Worm (Caenorhabditis elegans) whole organism, L1 larva: Measurements from ENCODE around the gene dph-1.

ENCODE experiments used
- F16B12.6 ChIP-seq: fragments of 150-350 bp; optimal IDR thresholded peaks from 2 replicates; lab custom pipeline; 2014; ENCODE audit warnings: missing biosample characterization, missing genetic modification characterization
- ama-1 ChIP-seq: fragments of 150-350 bp; optimal IDR thresholded peaks from 2 replicates; lab custom pipeline; 2014
- ceh-82 ChIP-seq, 3 experiments: fragments of 150-350 bp in 1 of 3; sonication (generic microtip) in 2 of 3; optimal IDR thresholded peaks; 2 replicates each; lab custom pipeline; 2014 to 2017; ENCODE audit warnings: missing biosample characterization in 3 of 3, missing genetic modification characterization in 3 of 3
- ceh-88 ChIP-seq: fragments of 200-800 bp; sonication (Bioruptor generic); IDR thresholded peaks from 2 replicates; pipeline ENCODE4 v1.3.6; 2022; ENCODE audit warnings: missing genetic modification characterization, missing compliant biosample characterization
- dpl-1 ChIP-seq, 3 experiments: fragments of 150-350 bp in 2 of 3; sonication (generic microtip) in 1 of 3; optimal IDR thresholded peaks; 2 replicates each; lab custom pipeline; 2014 to 2017; ENCODE audit warnings: missing biosample characterization in 3 of 3, missing genetic modification characterization in 3 of 3, missing genetic modification reagents in 3 of 3
- dsc-1 ChIP-seq: sonication (generic microtip); optimal IDR thresholded peaks from 2 replicates; lab custom pipeline; 2016; ENCODE audit warnings: mild to moderate bottlenecking, missing genetic modification characterization, missing compliant biosample characterization
- efl-1 ChIP-seq, 4 experiments: fragments of 150-350 bp; optimal IDR thresholded peaks in 3 of 4; peaks in 1 of 4; 1 replicate in 1 of 4; 2 replicates in 3 of 4; lab custom pipeline; 2014; ENCODE audit warnings: missing biosample characterization in 2 of 4, missing genetic modification characterization in 2 of 4, missing genetic modification reagents in 2 of 4
- efl-3 ChIP-seq: fragments of 200-800 bp; sonication (Bioruptor generic); optimal IDR thresholded peaks from 2 replicates; lab custom pipeline; 2018; ENCODE audit warnings: mild to moderate bottlenecking, missing genetic modification characterization, missing compliant biosample characterization
- egl-27 ChIP-seq, 2 experiments: fragments of 150-350 bp in 1 of 2; sonication (generic microtip); optimal IDR thresholded peaks; 3 replicates each; lab custom pipeline; 2017 to 2018; ENCODE audit warnings: missing biosample characterization in 2 of 2, missing genetic modification characterization in 2 of 2, missing genetic modification reagents in 2 of 2
- fkh-4 ChIP-seq: sonication (generic microtip); optimal IDR thresholded peaks from 2 replicates; lab custom pipeline; 2016; ENCODE audit warnings: missing compliant biosample characterization, missing genetic modification characterization, borderline replicate concordance
- grh-1 ChIP-seq: fragments of 200-800 bp; sonication (Bioruptor generic); IDR thresholded peaks from 2 replicates; pipeline ENCODE4 v1.3.6; 2022; ENCODE audit warnings: missing genetic modification reagents, missing genetic modification characterization, missing compliant biosample characterization
- hlh-17 ChIP-seq: fragments of 200-800 bp; sonication (Bioruptor generic); optimal IDR thresholded peaks from 2 replicates; lab custom pipeline; 2018; ENCODE audit warnings: missing genetic modification characterization, mild to moderate bottlenecking, missing compliant biosample characterization, moderate library complexity, borderline replicate concordance
- isw-1 ChIP-seq: fragments of 200-800 bp; sonication (Bioruptor generic); IDR thresholded peaks from 2 replicates; pipeline ENCODE4 v1.3.6; 2022; ENCODE audit warnings: missing genetic modification characterization, missing compliant biosample characterization
- lin-14 ChIP-seq: fragments of 200-800 bp; sonication (Bioruptor generic); optimal IDR thresholded peaks from 2 replicates; lab custom pipeline; 2018; ENCODE audit warnings: mild to moderate bottlenecking, missing genetic modification characterization, moderate library complexity, missing compliant biosample characterization
- lir-3 ChIP-seq: sonication (generic microtip); optimal IDR thresholded peaks from 2 replicates; lab custom pipeline; 2016; ENCODE audit warnings: mild to moderate bottlenecking, missing genetic modification characterization, moderate library complexity, missing compliant biosample characterization; ENCODE audit not compliant: poor library complexity
- mab-9 ChIP-seq: fragments of 200-800 bp; sonication (Bioruptor generic); IDR thresholded peaks from 2 replicates; pipeline ENCODE4 v1.3.6; 2022; ENCODE audit warnings: missing genetic modification reagents, missing genetic modification characterization, missing compliant biosample characterization
- mep-1 ChIP-seq: fragments of 150-350 bp; optimal IDR thresholded peaks from 2 replicates; lab custom pipeline; 2014; ENCODE audit warnings: missing biosample characterization, missing genetic modification characterization
- nhr-19 ChIP-seq: fragments of 200-800 bp; sonication (Bioruptor generic); conservative IDR thresholded peaks from 2 replicates; pipeline ENCODE4 v1.3.6; 2022; ENCODE audit warnings: missing genetic modification characterization, missing compliant biosample characterization
- nhr-20 ChIP-seq: sonication (generic microtip); optimal IDR thresholded peaks from 2 replicates; lab custom pipeline; 2016; ENCODE audit warnings: mild to moderate bottlenecking, missing genetic modification characterization, missing compliant biosample characterization
- nhr-28 ChIP-seq: fragments of 150-350 bp; optimal IDR thresholded peaks from 2 replicates; lab custom pipeline; 2014; ENCODE audit warnings: missing biosample characterization, missing genetic modification characterization
- nhr-47 ChIP-seq: sonication (generic microtip); optimal IDR thresholded peaks from 2 replicates; lab custom pipeline; 2016; ENCODE audit warnings: mild to moderate bottlenecking, missing genetic modification characterization, moderate library complexity, missing compliant biosample characterization
- nhr-71 ChIP-seq: sonication (generic microtip); optimal IDR thresholded peaks from 2 replicates; lab custom pipeline; 2016; ENCODE audit warnings: mild to moderate bottlenecking, missing genetic modification characterization, moderate library complexity, missing compliant biosample characterization
- nhr-85 ChIP-seq: sonication (generic microtip); peaks from one replicate; lab custom pipeline; 2016; ENCODE audit warnings: missing genetic modification characterization, inconsistent platforms, missing compliant biosample characterization
- nhr-90 ChIP-seq: sonication (generic microtip); optimal IDR thresholded peaks from 2 replicates; lab custom pipeline; 2016; ENCODE audit warnings: mild to moderate bottlenecking, missing genetic modification characterization, missing compliant biosample characterization; ENCODE audit not compliant: poor library complexity
- rnt-1 ChIP-seq: sonication (generic microtip); optimal IDR thresholded peaks from 2 replicates; lab custom pipeline; 2016; ENCODE audit warnings: mild to moderate bottlenecking, missing genetic modification characterization, moderate library complexity, missing compliant biosample characterization
- snu-23 ChIP-seq: sonication (generic microtip); optimal IDR thresholded peaks from 2 replicates; lab custom pipeline; 2016; ENCODE audit warnings: missing genetic modification characterization, missing compliant biosample characterization
- sox-4 ChIP-seq: sonication (generic microtip); optimal IDR thresholded peaks from 2 replicates; lab custom pipeline; 2016; ENCODE audit warnings: missing genetic modification characterization, missing compliant biosample characterization
- swsn-7 ChIP-seq: sonication (generic microtip); optimal IDR thresholded peaks from 2 replicates; lab custom pipeline; 2016; ENCODE audit warnings: missing genetic modification characterization, missing compliant biosample characterization
- tbx-2 ChIP-seq: sonication (generic microtip); optimal IDR thresholded peaks from 2 replicates; lab custom pipeline; 2016; ENCODE audit warnings: missing genetic modification characterization, missing compliant biosample characterization
- unc-86 ChIP-seq: sonication (generic microtip); optimal IDR thresholded peaks from 2 replicates; lab custom pipeline; 2016; ENCODE audit warnings: missing genetic modification characterization, missing compliant biosample characterization
- unc-98 ChIP-seq: fragments of 200-800 bp; sonication (Bioruptor generic); IDR thresholded peaks from 2 replicates; pipeline ENCODE4 v1.3.6; 2022; ENCODE audit warnings: missing genetic modification characterization, missing compliant biosample characterization
- xbp-1 ChIP-seq: sonication (generic microtip); optimal IDR thresholded peaks from 2 replicates; lab custom pipeline; 2016; ENCODE audit warnings: missing genetic modification characterization, missing compliant biosample characterization
- zag-1 ChIP-seq: fragments of 150-350 bp; optimal IDR thresholded peaks from 2 replicates; lab custom pipeline; 2014; ENCODE audit warnings: missing biosample characterization, missing genetic modification characterization

dph-1 gene

ce11 chrIII:3682869-3683403, 23.8 kb upstream of the dph-1 start:
- TF ChIP-seq nhr-47 (tag; lab: Kevin White, UChicago) (no peak), unc-86 (tag; lab: Kevin White, UChicago) (no peak), zag-1 (no peak), ama-1 (lab: Kevin White, UChicago) (no peak)

- no peak for TF ChIP-seq nhr-28 (tag; lab: Kevin White, UChicago)
- no peak for TF ChIP-seq efl-1 (optimal IDR thresholded peaks at IDR 0.05; lab: Kevin White, UChicago)
- peak in 1 of 2 experiments; percentile 73 for TF ChIP-seq efl-1 (GFP tag; optimal IDR thresholded peaks at IDR 0.05 in 1 of 2; lab: Kevin White, UChicago)
- no peak for TF ChIP-seq egl-27 (tag; optimal IDR thresholded peaks at IDR 0.05; lab: Kevin White, UChicago)
- peak; percentile 33 for TF ChIP-seq lin-14 (GFP tag; lab: Kevin White, UChicago)
These were observed 14.2 kb upstream of the dph-1 start for ce11 chrIII:3692516-3692915.

ce11 chrIII:3694572-3694971, 12.1 kb upstream of the dph-1 start, which contains the start of gene npr-15:
npr-15 (minus strand) TSS chrIII:3694672.
- TF ChIP-seq lin-14 (GFP tag; lab: Kevin White, UChicago) (no peak), F16B12.6 (tag; lab: Kevin White, UChicago) (no peak), efl-3 (GFP tag; lab: Kevin White, UChicago) (no peak), mep-1 (tag; lab: Kevin White, UChicago) (no peak), fkh-4 (tag; lab: Kevin White, UChicago) (no peak), nhr-19 (GFP tag; lab: Robert Waterston, UW) (no peak), hlh-17 (GFP tag; lab: Kevin White, UChicago) (no peak)

- TF ChIP-seq tbx-2 (peak; percentile 26), nhr-19 (GFP tag; lab: Robert Waterston, UW) (peak; percentile 80), nhr-47 (tag; lab: Kevin White, UChicago) (peak; percentile 64), unc-86 (tag; lab: Kevin White, UChicago) (peak; percentile 31), efl-1 (optimal IDR thresholded peaks at IDR 0.05; lab: Kevin White, UChicago) (peak; percentile 42 to 55), efl-1 (GFP tag; optimal IDR thresholded peaks at IDR 0.05 in 1 of 2; lab: Kevin White, UChicago) (peak; percentile 4 to 87), swsn-7 (peak; percentile 47), mab-9 (GFP tag; lab: Robert Waterston, UW) (peak; percentile 77), unc-98 (GFP tag; lab: Robert Waterston, UW) (peak; percentile 9; the same call in 1 of the 2 replicates), grh-1 (peak; percentile 77), isw-1 (GFP tag; lab: Robert Waterston, UW) (peak; percentile 65), dsc-1 (tag; lab: Kevin White, UChicago) (peak; percentile 28), xbp-1 (tag; lab: Kevin White, UChicago) (peak; percentile 6), snu-23 (GFP tag; lab: Kevin White, UChicago) (peak; percentile 37), lin-14 (GFP tag; lab: Kevin White, UChicago) (peak; percentile 51), lir-3 (tag; lab: Kevin White, UChicago) (peak; percentile 34), nhr-20 (peak; percentile 24), dpl-1 (GFP tag; optimal IDR thresholded peaks at IDR 0.05; lab: Kevin White, UChicago) (peak in 1 of 3 experiments; percentile 7), sox-4 (tag; lab: Kevin White, UChicago) (peak; percentile 27), nhr-90 (tag; lab: Kevin White, UChicago) (peak; percentile 16), nhr-85 (tag; lab: Kevin White, UChicago) (peak; percentile 71), ceh-82 (tag; optimal IDR thresholded peaks at IDR 0.05; lab: Kevin White, UChicago) (peak in 1 of 3 experiments; percentile 16), ceh-88 (GFP tag; lab: Robert Waterston, UW) (0 out of 2 replicates have a peak, but pooled peaks have one; percentile 24), rnt-1 (tag; lab: Kevin White, UChicago) (peak; percentile 45), nhr-71 (tag; lab: Kevin White, UChicago) (peak; percentile 55)
These were observed 11.3 kb upstream of the dph-1 start for ce11 chrIII:3695398-3695797.
